Fruit fly (Drosophila melanogaster): ENCODE data around the gene CG31523.
A peak's percentile ranks its signal among the peaks of the same experiment; 100 is the strongest.

CG31523 gene

DNA sequence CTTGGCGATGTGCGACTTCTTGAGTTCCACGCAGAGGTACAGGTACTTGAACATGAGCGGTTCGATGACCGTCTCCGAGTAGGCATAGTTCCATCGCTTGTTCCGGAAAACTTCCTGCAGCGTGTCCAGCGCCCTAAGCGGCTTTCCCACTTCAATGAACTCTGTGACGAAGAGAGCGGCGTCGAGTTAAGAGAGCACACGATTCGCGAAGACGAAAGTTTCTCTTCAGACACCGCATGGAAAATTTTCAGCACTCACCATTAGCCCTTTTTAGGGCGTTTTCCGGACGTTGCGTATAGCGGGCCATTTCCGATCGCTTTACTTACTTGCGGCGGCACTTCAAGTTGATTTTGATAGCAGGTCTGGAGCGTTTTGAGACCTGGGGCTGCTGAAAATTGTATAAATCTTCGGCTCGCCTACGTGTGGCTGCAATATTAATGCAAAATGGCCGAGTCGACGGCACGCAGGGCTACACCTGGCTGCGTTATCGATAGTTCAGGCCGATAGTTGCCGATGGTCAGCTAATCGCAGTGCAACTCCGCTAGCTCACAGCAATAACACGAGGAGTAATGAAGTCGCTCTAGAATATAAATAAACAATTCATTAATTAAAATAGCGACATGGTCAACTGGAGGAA lies 45.4 kb downstream of the CG31523 start, which contains the start of the genes eIF3a and CG1074 (continued):
- TF ChIP-seq CG7357 (GFP tag; IDR thresholded peaks at IDR 0.05) = no peak
- peak; percentile 13 for TF ChIP-seq CG15479 (GFP tag; optimal IDR thresholded peaks at IDR 0.05)
- peak; percentile 89 for TF ChIP-seq CG7987 (GFP tag; optimal IDR thresholded peaks at IDR 0.05)
- TF ChIP-seq Camta (GFP tag; optimal IDR thresholded peaks at IDR 0.05) = peak; percentile 55
- TF ChIP-seq CG16779 (GFP tag; IDR thresholded peaks at IDR 0.05) = 0 out of 2 replicates have a peak, but pooled peaks have one; percentile 65
- TF ChIP-seq CG2889 (GFP tag; IDR thresholded peaks at IDR 0.05) = no peak
- no peak for TF ChIP-seq sqz (GFP tag; optimal IDR thresholded peaks at IDR 0.05)
- peak; percentile 73 for TF ChIP-seq CG17385 (GFP tag; optimal IDR thresholded peaks at IDR 0.05)
- peak; percentile 89 for TF ChIP-seq CG34376 (GFP tag; optimal IDR thresholded peaks at IDR 0.05)
- TF ChIP-seq CG8089 (GFP tag; optimal IDR thresholded peaks at IDR 0.05) = peak; percentile 73
- TF ChIP-seq Stat92E (GFP tag; optimal IDR thresholded peaks at IDR 0.05) = peak in 1 of 3 experiments; percentile 56
- TF ChIP-seq sima (GFP tag; optimal IDR thresholded peaks at IDR 0.05) = peak; percentile 8
- no peak for TF ChIP-seq Ptx1 (GFP tag; IDR thresholded peaks at IDR 0.05)
- TF ChIP-seq cg (GFP tag; optimal IDR thresholded peaks at IDR 0.05) = peak; percentile 9
- TF ChIP-seq ems (GFP tag; optimal IDR thresholded peaks at IDR 0.05) = peak; percentile 57
- peak; percentile 60 for TF ChIP-seq CG7372 (GFP tag; IDR thresholded peaks at IDR 0.05)
- TF ChIP-seq nau (GFP tag; optimal IDR thresholded peaks at IDR 0.05) = no peak
- TF ChIP-seq CG2202 (tag; optimal IDR thresholded peaks at IDR 0.05) = peak; percentile 44
- no peak for TF ChIP-seq CG30431 (GFP tag; optimal IDR thresholded peaks at IDR 0.05)
- TF ChIP-seq CG15073 (GFP tag; optimal IDR thresholded peaks at IDR 0.05) = no peak
- peak; percentile 58; the same call in 1 of the 2 replicates for TF ChIP-seq CG14014 (GFP tag; IDR thresholded peaks at IDR 0.05)
- TF ChIP-seq mam (GFP tag; optimal IDR thresholded peaks at IDR 0.05) = peak; percentile 61
- peak; percentile 51 for TF ChIP-seq gfzf (GFP tag; optimal IDR thresholded peaks at IDR 0.05)
- TF ChIP-seq dati (GFP tag; IDR thresholded peaks at IDR 0.05) = no peak
- peak; percentile 61 for TF ChIP-seq HLH54F (GFP tag; optimal IDR thresholded peaks at IDR 0.05)
- TF ChIP-seq CG14441 (GFP tag; IDR thresholded peaks at IDR 0.05) = peak; percentile 55; the same call in 1 of the 2 replicates
- TF ChIP-seq BEAF-32 (GFP tag; optimal IDR thresholded peaks at IDR 0.05) = peak; percentile 99
- TF ChIP-seq h (optimal IDR thresholded peaks at IDR 0.05) = no peak
- no peak for TF ChIP-seq ttk (GFP tag; IDR thresholded peaks at IDR 0.05)
- TF ChIP-seq Chrac-16 (GFP tag; optimal IDR thresholded peaks at IDR 0.05) = peak; percentile 27
- TF ChIP-seq Fer1 (GFP tag; optimal IDR thresholded peaks at IDR 0.05) = peak; percentile 82
- peak; percentile 76 for TF ChIP-seq CG3995 (GFP tag; optimal IDR thresholded peaks at IDR 0.05)
- peak; percentile 40 to 73 for TF ChIP-seq dpn (GFP tag; optimal IDR thresholded peaks at IDR 0.05)
- TF ChIP-seq Deaf1 (tag; optimal IDR thresholded peaks at IDR 0.05) = peak; percentile 71
- no peak for TF ChIP-seq br (optimal IDR thresholded peaks at IDR 0.05)
- peak; percentile 71 for TF ChIP-seq CG13775 (GFP tag; optimal IDR thresholded peaks at IDR 0.05)
- TF ChIP-seq Hr51 (GFP tag; optimal IDR thresholded peaks at IDR 0.05) = peak in 1 of 2 experiments; percentile 72
- TF ChIP-seq CTCF (GFP tag; optimal IDR thresholded peaks at IDR 0.05) = peak; percentile 52
- TF ChIP-seq CG2120 (GFP tag; optimal IDR thresholded peaks at IDR 0.05) = peak; percentile 73
- TF ChIP-seq CG10147 (GFP tag; optimal IDR thresholded peaks at IDR 0.05) = peak; percentile 44
- peak; percentile 35 for TF ChIP-seq disco-r (GFP tag; optimal IDR thresholded peaks at IDR 0.05)
- TF ChIP-seq ken (GFP tag; IDR thresholded peaks at IDR 0.05) = peak; percentile 45; the same call in 1 of the 3 replicates
- TF ChIP-seq sna (GFP tag; IDR thresholded peaks at IDR 0.05; ENCODE audit: partially characterized antibody) = peak; percentile 93
- TF ChIP-seq wek (GFP tag; optimal IDR thresholded peaks at IDR 0.05) = peak; percentile 65
- TF ChIP-seq p53 (GFP tag; optimal IDR thresholded peaks at IDR 0.05) = peak; percentile 80
- TF ChIP-seq CG9797 (GFP tag; optimal IDR thresholded peaks at IDR 0.05) = peak; percentile 73
- peak; percentile 35 for TF ChIP-seq dmrt11E (tag; optimal IDR thresholded peaks at IDR 0.05)
- peak in 1 of 2 experiments; percentile 14 for TF ChIP-seq Eip74EF (GFP tag; optimal IDR thresholded peaks at IDR 0.05)
- peak; percentile 16 for TF ChIP-seq CG13123 (GFP tag; optimal IDR thresholded peaks at IDR 0.05)
- TF ChIP-seq CG33213 (GFP tag; optimal IDR thresholded peaks at IDR 0.05) = peak; percentile 78
